Fruit fly (Drosophila melanogaster): ENCODE data around the gene CG43057.

Gene CG43057

dm6 chr2L:8229628-8230027 lies 14.2 kb downstream of the CG43057 start:
- peak; percentile 28 for TF ChIP-seq CG17801 (GFP tag; optimal IDR thresholded peaks at IDR 0.05; ENCODE audit: partially characterized antibody)

DNA sequence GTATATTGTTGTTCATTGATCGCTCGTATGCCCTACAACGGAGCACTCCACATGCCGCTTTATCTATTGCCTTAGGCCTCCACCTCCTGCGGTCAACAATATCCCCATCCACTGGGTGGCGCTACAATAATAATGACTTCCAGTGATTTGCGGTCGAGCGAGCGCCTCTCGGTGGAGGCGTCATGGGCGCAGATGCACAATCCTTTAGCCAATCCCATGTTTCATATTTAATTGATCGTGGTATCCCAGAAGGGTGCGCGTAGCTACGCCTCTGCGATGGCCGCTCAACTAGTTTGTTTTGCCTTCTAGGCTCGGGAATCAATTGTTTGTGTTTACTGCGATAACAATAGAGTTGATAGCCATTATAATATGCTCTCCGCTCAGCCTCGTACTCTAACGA lies 14.7 kb downstream of the CG43057 start:
- no peak for TF ChIP-seq CG17801 (GFP tag; optimal IDR thresholded peaks at IDR 0.05; ENCODE audit: partially characterized antibody)

- no peak for TF ChIP-seq CG17801 (GFP tag; optimal IDR thresholded peaks at IDR 0.05; ENCODE audit: partially characterized antibody)
Measured at dm6 chr2L:8220393-8220934, 23.3 kb downstream of the CG43057 start, which contains the start of gene Snx6. Gene Snx6 (minus strand): TSS chr2L:8220741.

DNA sequence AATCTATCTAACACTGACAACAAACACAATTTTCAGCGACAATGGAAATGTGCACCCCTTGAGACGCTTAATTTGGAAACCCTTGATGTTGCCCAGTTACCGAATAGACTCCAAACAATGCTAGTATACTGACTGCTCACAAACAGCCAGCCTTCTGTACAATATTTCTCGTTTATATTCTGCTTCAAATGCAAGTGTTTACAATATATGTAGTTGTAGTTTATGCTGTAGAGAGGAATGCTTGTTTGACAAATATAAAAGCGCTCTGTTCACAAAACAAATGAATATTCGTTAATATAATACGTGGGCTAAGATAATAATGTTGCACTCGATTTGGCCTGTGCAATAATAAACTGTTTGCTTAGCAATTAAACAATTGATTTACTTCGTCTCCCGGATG lies 25.9 kb downstream of the CG43057 start, which contains the start of gene CG8292:
Gene CG8292, minus strand, starts transcription at position 101 of the 400 bp plus-strand sequence.
- no peak for TF ChIP-seq CG17801 (GFP tag; optimal IDR thresholded peaks at IDR 0.05; ENCODE audit: partially characterized antibody)

DNA sequence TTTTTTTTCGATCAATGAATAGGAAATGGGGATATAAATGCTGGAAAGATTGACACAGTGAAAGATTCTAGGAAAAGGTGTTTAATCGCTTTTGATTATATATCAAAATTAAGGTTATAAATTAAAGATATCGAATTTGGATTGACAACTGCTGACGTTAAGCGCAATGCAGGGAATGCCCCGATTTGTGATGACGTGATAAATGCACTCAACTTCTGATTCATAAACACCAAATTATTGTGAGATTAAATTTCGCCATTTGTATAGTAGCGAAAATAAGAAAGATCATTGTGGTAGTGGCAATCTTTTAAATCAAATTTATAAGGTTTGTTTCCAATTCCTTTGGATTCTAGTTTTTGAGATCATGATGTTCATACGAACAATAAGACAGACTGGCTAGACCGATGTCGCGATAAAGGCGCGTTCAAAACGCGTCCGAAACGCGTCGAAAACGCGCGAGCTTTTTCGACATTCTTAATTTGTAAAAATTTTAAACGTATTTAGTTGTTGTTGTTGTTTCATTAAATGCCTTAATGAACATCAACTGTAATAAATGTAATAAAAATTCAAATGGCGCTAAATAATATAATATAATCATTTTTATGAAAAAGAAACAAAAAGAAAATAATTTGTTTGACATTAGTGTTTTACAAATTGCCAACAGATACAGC lies 28.4 kb downstream of the CG43057 start, which contains the start of gene CG8349:
Gene CG8349, plus strand, starts transcription at position 657 of the 671 bp plus-strand sequence.
- TF ChIP-seq CG17801 (GFP tag; optimal IDR thresholded peaks at IDR 0.05; ENCODE audit: partially characterized antibody): no peak

dm6 chr2L:8213987-8214386 lies 29.8 kb downstream of the CG43057 start, which contains the start of gene CG8353:
Gene CG8353 (plus strand): TSS chr2L:8214045.
- no peak for TF ChIP-seq CG17801 (GFP tag; optimal IDR thresholded peaks at IDR 0.05; ENCODE audit: partially characterized antibody)

- peak; percentile 98 for TF ChIP-seq CG17801 (GFP tag; optimal IDR thresholded peaks at IDR 0.05; ENCODE audit: partially characterized antibody)
Measured at dm6 chr2L:8212666-8213270, 31.0 kb downstream of the CG43057 start, which contains the start of the genes CG8372 and CG8360. Gene CG8372 (minus strand): TSS chr2L:8212902. Gene CG8360 (plus strand): TSS chr2L:8212959.

DNA sequence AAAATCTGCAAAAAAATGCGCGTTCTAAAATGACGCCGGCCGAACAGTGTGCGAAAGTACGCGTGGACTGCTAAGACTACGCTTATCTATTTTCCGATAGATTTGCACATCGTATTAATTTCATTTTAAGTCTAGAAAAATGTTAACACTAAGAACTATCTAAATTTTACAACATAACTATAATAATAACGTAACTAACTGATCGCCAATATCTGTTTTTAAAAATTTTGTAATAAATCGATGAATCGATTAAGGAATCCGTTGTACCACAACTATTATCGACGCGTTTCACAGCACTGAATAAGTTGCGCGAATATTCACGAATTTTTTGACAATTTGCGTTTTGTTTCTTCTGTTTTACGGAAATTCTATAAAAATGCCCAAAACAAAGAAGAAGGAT lies 32.7 kb downstream of the CG43057 start, which contains the start of gene Ssb-c31a:
Gene Ssb-c31a, plus strand, starts transcription at position 278 of the 400 bp plus-strand sequence.
- peak; percentile 78 for TF ChIP-seq CG17801 (GFP tag; optimal IDR thresholded peaks at IDR 0.05; ENCODE audit: partially characterized antibody)

DNA sequence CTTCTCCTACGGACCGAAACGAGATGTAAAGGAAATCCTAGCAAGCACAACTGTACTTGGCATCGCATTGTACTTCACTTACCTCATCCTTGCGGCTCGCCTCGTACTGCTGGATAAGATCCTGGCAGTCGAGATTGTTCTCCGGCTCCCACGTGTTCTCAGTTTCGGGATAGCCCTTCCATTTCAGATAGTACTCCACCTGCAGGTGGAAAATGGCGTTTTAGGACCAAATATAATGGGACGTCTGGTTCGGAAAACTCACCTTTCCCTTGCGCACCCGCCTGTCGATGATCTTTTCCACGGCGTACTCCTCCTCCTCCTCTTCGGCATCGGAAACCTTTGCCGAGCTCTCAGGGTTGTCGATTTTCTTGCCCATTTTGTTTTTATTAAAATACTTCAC lies 33.3 kb downstream of the CG43057 start:
- no peak for TF ChIP-seq CG17801 (GFP tag; optimal IDR thresholded peaks at IDR 0.05; ENCODE audit: partially characterized antibody)

dm6 chr2L:8209362-8209761 lies 34.4 kb downstream of the CG43057 start:
- no peak for TF ChIP-seq CG17801 (GFP tag; optimal IDR thresholded peaks at IDR 0.05; ENCODE audit: partially characterized antibody)

dm6 chr2L:8205871-8206270 lies 37.9 kb downstream of the CG43057 start, which contains the start of gene CG8419:
Gene CG8419 (plus strand): TSS chr2L:8206171.
- no peak for TF ChIP-seq CG17801 (GFP tag; optimal IDR thresholded peaks at IDR 0.05; ENCODE audit: partially characterized antibody)

- peak; percentile 100 for TF ChIP-seq CG17801 (GFP tag; optimal IDR thresholded peaks at IDR 0.05; ENCODE audit: partially characterized antibody)
Measured at dm6 chr2L:8204996-8205567, 38.7 kb downstream of the CG43057 start, which contains the start of gene SLC5A11. Gene SLC5A11 (minus strand): TSS chr2L:8205132.

dm6 chr2L:8204366-8204765 lies 39.4 kb downstream of the CG43057 start:
- TF ChIP-seq CG17801 (GFP tag; optimal IDR thresholded peaks at IDR 0.05; ENCODE audit: partially characterized antibody): no peak

- peak; percentile 61 for TF ChIP-seq CG17801 (GFP tag; optimal IDR thresholded peaks at IDR 0.05; ENCODE audit: partially characterized antibody)
Measured at dm6 chr2L:8203748-8204147, 40.1 kb downstream of the CG43057 start.

dm6 chr2L:8202569-8202968 lies 41.2 kb downstream of the CG43057 start:
- TF ChIP-seq CG17801 (GFP tag; optimal IDR thresholded peaks at IDR 0.05; ENCODE audit: partially characterized antibody): no peak
